Worm (Caenorhabditis elegans): Measurements from ENCODE around the gene F36D3.8.

F36D3.8 gene

DNA sequence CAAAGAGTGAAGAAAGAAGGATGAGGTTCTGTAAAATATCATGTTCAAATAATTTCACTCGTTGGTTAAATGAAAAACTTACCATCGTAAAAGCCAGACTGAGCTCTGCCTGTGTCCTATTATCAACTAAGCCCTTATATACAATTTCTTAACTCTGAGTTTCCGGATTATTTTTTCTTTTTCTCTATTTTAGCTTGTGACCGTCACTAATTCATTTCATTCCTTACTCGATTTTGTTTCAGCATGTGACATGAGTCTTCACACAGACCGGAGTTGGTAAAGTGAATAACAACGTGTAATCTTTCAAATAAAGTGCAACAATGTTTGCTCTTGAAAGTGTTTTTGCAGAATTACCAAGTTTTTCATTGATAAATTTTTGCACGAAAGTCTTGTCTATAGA is 7.0 kb downstream of the F36D3.8 start, which contains the start of gene cpr-2:
cpr-2 (minus strand) TSS at position 101 of the 400 bp plus-strand sequence.
- TF ChIP-seq snpc-3.4 (tag; optimal IDR thresholded peaks at IDR 0.05): no peak
- no peak for TF ChIP-seq madf-6 (GFP tag; IDR thresholded peaks at IDR 0.05)
- no peak for TF ChIP-seq lag-1 (GFP tag; IDR thresholded peaks at IDR 0.05)
- no peak for TF ChIP-seq ztf-25 (GFP tag; IDR thresholded peaks at IDR 0.05)
- no peak for TF ChIP-seq pbrm-1 (GFP tag; IDR thresholded peaks at IDR 0.05)
- no peak for TF ChIP-seq cebp-1 (GFP tag; IDR thresholded peaks at IDR 0.05)
- TF ChIP-seq cebp-1 (tag; optimal IDR thresholded peaks at IDR 0.05): no peak
- no peak for TF ChIP-seq nhr-120 (GFP tag; IDR thresholded peaks at IDR 0.05)

DNA sequence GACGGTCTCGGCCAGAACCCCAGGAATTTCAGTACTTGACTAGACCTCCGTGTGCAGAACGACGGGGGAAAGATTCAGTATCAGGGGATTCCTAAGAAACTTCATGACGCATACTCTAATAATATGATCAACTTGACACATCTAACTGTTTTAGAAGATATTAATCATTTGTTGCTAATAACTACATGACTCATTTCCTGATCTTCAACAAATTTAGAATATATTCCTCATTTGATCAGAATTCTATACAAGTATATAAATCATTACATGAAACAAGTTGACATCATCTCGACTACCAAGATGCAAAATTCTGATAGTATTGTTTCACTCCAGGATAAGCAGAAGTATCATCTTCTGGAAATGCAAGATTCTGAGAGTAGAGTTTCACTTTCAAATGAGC is 8.2 kb downstream of the F36D3.8 start, which contains the start of gene Y32B12B.8:
Y32B12B.8 (plus strand) TSS at position 301 of the 400 bp plus-strand sequence.
- TF ChIP-seq hlh-12 (tag; optimal IDR thresholded peaks at IDR 0.05) (no peak), aptf-3 (GFP tag; IDR thresholded peaks at IDR 0.05) (no peak), Y79H2A.3 (GFP tag; conservative IDR thresholded peaks at IDR 0.05) (no peak), dox-1 (GFP tag; IDR thresholded peaks at IDR 0.05) (no peak), snpc-1.1 (tag; optimal IDR thresholded peaks at IDR 0.05; ENCODE audit: insufficient read depth) (no peak), ceh-79 (tag; optimal IDR thresholded peaks at IDR 0.05) (no peak), unc-130 (GFP tag; optimal IDR thresholded peaks at IDR 0.05) (no peak), mxl-1 (tag; optimal IDR thresholded peaks at IDR 0.05) (no peak), rcor-1 (GFP tag; IDR thresholded peaks at IDR 0.05) (no peak), tlf-1 (GFP tag; optimal IDR thresholded peaks at IDR 0.05) (no peak), sptf-2 (GFP tag; optimal IDR thresholded peaks at IDR 0.05) (no peak), bed-1 (GFP tag; IDR thresholded peaks at IDR 0.05) (no peak), ceh-40 (GFP tag; IDR thresholded peaks at IDR 0.05) (no peak), F22D6.2 (tag; optimal IDR thresholded peaks at IDR 0.05) (no peak), Y56A3A.18 (GFP tag; IDR thresholded peaks at IDR 0.05) (no peak)

DNA sequence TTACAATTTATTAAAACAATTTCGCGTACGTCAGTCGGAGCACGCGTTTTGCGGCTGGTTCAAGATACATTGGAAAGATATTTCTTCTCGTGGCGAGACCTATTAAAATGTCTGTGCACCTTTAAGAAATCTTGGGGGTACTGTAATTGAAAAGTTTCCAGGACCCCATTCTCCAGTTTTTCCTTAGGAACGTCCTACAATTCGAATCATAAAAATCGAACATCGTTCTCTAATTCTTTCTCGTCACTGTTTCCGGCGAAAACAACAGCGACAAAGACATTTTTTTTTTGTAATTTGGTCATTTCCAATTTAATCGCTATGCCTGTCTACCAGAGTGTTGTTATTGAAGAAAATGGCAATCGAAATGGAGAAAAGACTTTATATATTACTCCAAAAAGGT is 9.7 kb downstream of the F36D3.8 start, which contains the start of gene Y32B12B.1:
Y32B12B.1 (plus strand) TSS at position 301 of the 400 bp plus-strand sequence.
- TF ChIP-seq ekl-4 (GFP tag; IDR thresholded peaks at IDR 0.05) (no peak), ceh-79 (tag; optimal IDR thresholded peaks at IDR 0.05) (no peak), D2030.7 (GFP tag; IDR thresholded peaks at IDR 0.05) (no peak), F22D6.2 (tag; optimal IDR thresholded peaks at IDR 0.05) (no peak), B0336.3 (GFP tag; IDR thresholded peaks at IDR 0.05) (no peak), hrde-1 (tag; optimal IDR thresholded peaks at IDR 0.05; ENCODE audit: borderline replicate concordance) (no peak), ztf-3 (GFP tag; optimal IDR thresholded peaks at IDR 0.05) (no peak), lag-1 (GFP tag; IDR thresholded peaks at IDR 0.05) (no peak), pha-4 (tag; optimal IDR thresholded peaks at IDR 0.05) (no peak), ets-4 (GFP tag; optimal IDR thresholded peaks at IDR 0.05) (no peak), atf-7 (tag; optimal IDR thresholded peaks at IDR 0.05) (no peak), nhr-27 (tag; optimal IDR thresholded peaks at IDR 0.05) (no peak), ccch-3 (GFP tag; optimal IDR thresholded peaks at IDR 0.05) (no peak)

DNA sequence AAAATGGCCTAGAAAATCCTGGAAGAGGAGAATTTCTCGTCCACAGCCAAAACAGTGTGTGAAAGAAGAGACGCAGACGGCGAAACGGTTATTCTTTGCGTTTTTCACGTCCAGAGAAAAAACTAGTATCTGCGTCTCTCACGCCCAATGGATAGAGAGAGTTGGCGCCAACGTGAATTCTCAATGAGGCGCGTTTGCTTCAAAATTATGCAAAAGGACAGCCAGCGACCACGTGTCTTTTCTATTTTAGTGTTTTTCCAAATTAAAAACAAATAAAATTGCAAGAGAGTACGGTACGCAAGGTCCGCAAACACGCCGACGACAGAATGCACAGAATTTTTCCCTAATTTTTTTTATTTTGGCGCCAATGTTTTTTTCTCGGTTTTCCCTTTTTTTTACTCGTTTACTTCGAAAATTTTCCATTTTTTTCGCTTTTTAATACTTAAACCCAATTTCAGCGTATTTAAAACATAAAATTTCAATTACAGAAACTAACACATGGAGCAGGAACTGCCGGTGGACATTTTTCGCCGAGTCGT is 11.0 kb downstream of the F36D3.8 start, which contains the start of gene Y32B12B.2:
Y32B12B.2 (plus strand) TSS at position 489 of the 539 bp plus-strand sequence.
- TF ChIP-seq ceh-79 (tag; optimal IDR thresholded peaks at IDR 0.05): no peak
- TF ChIP-seq hrde-1 (tag; optimal IDR thresholded peaks at IDR 0.05; ENCODE audit: borderline replicate concordance): peak; percentile 13
- no peak for TF ChIP-seq lag-1 (GFP tag; IDR thresholded peaks at IDR 0.05)
- TF ChIP-seq somi-1 (GFP tag; optimal IDR thresholded peaks at IDR 0.05): peak; percentile 22
- TF ChIP-seq ets-4 (GFP tag; optimal IDR thresholded peaks at IDR 0.05): no peak
- TF ChIP-seq nfya-1 (tag; optimal IDR thresholded peaks at IDR 0.05; ENCODE audit: borderline replicate concordance, insufficient read depth): no peak
- TF ChIP-seq tbx-9 (tag; optimal IDR thresholded peaks at IDR 0.05; ENCODE audit: borderline replicate concordance): no peak
- no peak for TF ChIP-seq C06A6.2 (GFP tag; conservative IDR thresholded peaks at IDR 0.05)
- TF ChIP-seq B0019.2 (GFP tag; conservative IDR thresholded peaks at IDR 0.05): no peak; the same call in none of the 2 replicates
- peak; percentile 31 for TF ChIP-seq K12H6.12 (tag; optimal IDR thresholded peaks at IDR 0.05)
- TF ChIP-seq ztf-26 (tag; optimal IDR thresholded peaks at IDR 0.05): no peak
- no peak for TF ChIP-seq F33H1.4 (GFP tag; IDR thresholded peaks at IDR 0.05)
- peak; percentile 85 for TF ChIP-seq mcd-1 (GFP tag; IDR thresholded peaks at IDR 0.05)
- TF ChIP-seq Y79H2A.3 (GFP tag; conservative IDR thresholded peaks at IDR 0.05): peak; percentile 64; the same call in 1 of the 2 replicates
- TF ChIP-seq pha-4 (tag; optimal IDR thresholded peaks at IDR 0.05): no peak
- no peak for TF ChIP-seq ZK185.1 (tag; optimal IDR thresholded peaks at IDR 0.05; ENCODE audit: poor library complexity, severe bottlenecking)
- no peak for TF ChIP-seq ceh-40 (GFP tag; IDR thresholded peaks at IDR 0.05)
- TF ChIP-seq F22D6.2 (tag; optimal IDR thresholded peaks at IDR 0.05): no peak

Data from whole organism, young adult.